Worm (Caenorhabditis elegans) whole organism, L4 larva: Measurements from ENCODE around the gene T12G3.4.

Source experiments
- R02D3.7 ChIP-seq: fragments of 150-350 bp; sonication (generic microtip); optimal IDR thresholded peaks from 3 replicates; lab custom pipeline; 2014; ENCODE audit warnings: missing biosample characterization, missing genetic modification characterization
- ZK546.5 ChIP-seq, 2 experiments: sonication (generic microtip); optimal IDR thresholded peaks; 2 replicates each; lab custom pipeline; 2017; ENCODE audit warnings: missing biosample characterization in 2 of 2, missing genetic modification characterization in 2 of 2
- ama-1 ChIP-seq: fragments of 150-350 bp; optimal IDR thresholded peaks from 2 replicates; lab custom pipeline; 2014; ENCODE audit warnings: inconsistent platforms, mixed read lengths
- ceh-32 ChIP-seq: sonication (generic microtip); optimal IDR thresholded peaks from 2 replicates; lab custom pipeline; 2016; ENCODE audit warnings: mild to moderate bottlenecking, missing genetic modification characterization, missing compliant biosample characterization; ENCODE audit not compliant: poor library complexity
- daf-12 ChIP-seq: fragments of 150-350 bp; optimal IDR thresholded peaks from 2 replicates; lab custom pipeline; 2014; ENCODE audit warnings: missing biosample characterization, missing genetic modification reagents, missing genetic modification characterization
- dmd-9 ChIP-seq: fragments of 200-800 bp; sonication (Bioruptor generic); IDR thresholded peaks from 2 replicates; pipeline ENCODE4 v1.3.6; 2022; ENCODE audit warnings: missing genetic modification reagents, missing genetic modification characterization, missing compliant biosample characterization
- hlh-30 ChIP-seq: sonication (generic microtip); optimal IDR thresholded peaks from 2 replicates; lab custom pipeline; 2017; ENCODE audit warnings: antibody characterized with exemption, mild to moderate bottlenecking, missing genetic modification characterization, missing compliant biosample characterization; ENCODE audit not compliant: insufficient read depth
- lsy-2 ChIP-seq, 2 experiments: fragments of 150-350 bp in 1 of 2; sonication (generic microtip) in 1 of 2; optimal IDR thresholded peaks; 2 replicates each; lab custom pipeline; 2014 to 2017; ENCODE audit warnings: missing biosample characterization in 2 of 2, missing genetic modification characterization in 2 of 2
- nhr-10 ChIP-seq: fragments of 150-350 bp; optimal IDR thresholded peaks from 2 replicates; lab custom pipeline; 2014; ENCODE audit warnings: missing biosample characterization, missing genetic modification characterization
- nhr-11 ChIP-seq: fragments of 150-350 bp; optimal IDR thresholded peaks from 2 replicates; lab custom pipeline; 2014; ENCODE audit warnings: missing biosample characterization, missing genetic modification characterization
- nhr-6 ChIP-seq: fragments of 150-350 bp; optimal IDR thresholded peaks from 2 replicates; lab custom pipeline; 2014; ENCODE audit warnings: missing biosample characterization, missing genetic modification characterization
- zag-1 ChIP-seq: fragments of 150-350 bp; optimal IDR thresholded peaks from 2 replicates; lab custom pipeline; 2014; ENCODE audit warnings: missing biosample characterization, missing genetic modification characterization
- zfp-3 ChIP-seq: fragments of 200-800 bp; sonication (Bioruptor generic); conservative IDR thresholded peaks from 2 replicates; pipeline ENCODE4 v1.3.6; 2022; ENCODE audit warnings: missing genetic modification reagents, missing genetic modification characterization, missing compliant biosample characterization
- zip-2 ChIP-seq: fragments of 150-350 bp; optimal IDR thresholded peaks from 2 replicates; lab custom pipeline; 2014; ENCODE audit warnings: missing biosample characterization, missing genetic modification characterization

DNA sequence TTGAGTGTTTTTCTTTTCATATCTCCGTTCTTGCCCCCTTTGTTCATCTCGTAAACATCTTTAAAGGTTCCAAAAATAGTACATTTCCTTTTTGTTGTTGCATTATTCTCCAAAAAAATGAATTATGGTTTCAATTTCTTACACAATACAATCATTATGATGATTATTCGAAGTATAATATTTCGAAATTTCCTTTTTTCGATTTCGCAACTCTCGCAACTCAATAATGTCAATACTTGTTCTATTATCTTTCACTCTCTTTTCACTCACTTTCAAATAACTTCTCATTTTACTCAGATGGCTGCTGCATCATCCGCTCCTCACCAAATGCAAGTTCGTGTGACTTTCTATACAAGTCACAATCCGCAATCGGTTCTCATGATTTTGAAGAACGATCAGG lies 14.1 kb upstream of the T12G3.4 start, which contains the start of gene sqst-1:
- TF ChIP-seq zip-2 (tag; lab: Kevin White, UChicago): no peak
- no peak for TF ChIP-seq zfp-3 (GFP tag; lab: Robert Waterston, UW)
- TF ChIP-seq dmd-9: no peak
- no peak for TF ChIP-seq lsy-2 (tag; optimal IDR thresholded peaks at IDR 0.05; lab: Kevin White, UChicago)
- TF ChIP-seq daf-12 (tag; lab: Kevin White, UChicago): no peak
- TF ChIP-seq ceh-32 (tag; lab: Kevin White, UChicago): no peak
- TF ChIP-seq nhr-11 (tag; lab: Kevin White, UChicago): no peak
- TF ChIP-seq R02D3.7 (tag; lab: Kevin White, UChicago): no peak
- no peak for TF ChIP-seq zag-1 (tag; lab: Kevin White, UChicago)
- TF ChIP-seq ZK546.5 (tag; optimal IDR thresholded peaks at IDR 0.05; lab: Kevin White, UChicago): no peak
- TF ChIP-seq ama-1 (lab: Kevin White, UChicago): no peak
- peak; percentile 36 for TF ChIP-seq hlh-30 (tag; lab: Kevin White, UChicago)
- no peak for TF ChIP-seq nhr-6
- no peak for TF ChIP-seq nhr-10 (tag; lab: Kevin White, UChicago)
